Worm (Caenorhabditis elegans) whole organism, L1 larva: ENCODE measurements around the gene col-151.

ENCODE experiments used
- C16A3.4 ChIP-seq: fragments of 150-350 bp; optimal IDR thresholded peaks from 2 replicates; lab custom pipeline; 2014; ENCODE audit warnings: missing biosample characterization, missing genetic modification characterization
- blmp-1 ChIP-seq: fragments of 150-350 bp; optimal IDR thresholded peaks from 2 replicates; lab custom pipeline; 2014; ENCODE audit warnings: missing biosample characterization, missing genetic modification characterization
- dpl-1 ChIP-seq, 3 experiments: fragments of 150-350 bp in 2 of 3; sonication (generic microtip) in 1 of 3; optimal IDR thresholded peaks; 2 replicates each; lab custom pipeline; 2014 to 2017; ENCODE audit warnings: missing biosample characterization in 3 of 3, missing genetic modification characterization in 3 of 3, missing genetic modification reagents in 3 of 3
- mep-1 ChIP-seq: fragments of 150-350 bp; optimal IDR thresholded peaks from 2 replicates; lab custom pipeline; 2014; ENCODE audit warnings: missing biosample characterization, missing genetic modification characterization
- nhr-12 ChIP-seq: sonication (generic microtip); optimal IDR thresholded peaks from 2 replicates; lab custom pipeline; 2017; ENCODE audit warnings: missing biosample characterization, missing genetic modification characterization
- nhr-76 ChIP-seq: sonication (generic microtip); optimal IDR thresholded peaks from 2 replicates; lab custom pipeline; 2017; ENCODE audit warnings: missing biosample characterization, missing genetic modification characterization
- zag-1 ChIP-seq: fragments of 150-350 bp; optimal IDR thresholded peaks from 2 replicates; lab custom pipeline; 2014; ENCODE audit warnings: missing biosample characterization, missing genetic modification characterization

- no peak for TF ChIP-seq blmp-1
- TF ChIP-seq dpl-1 (GFP tag; optimal IDR thresholded peaks at IDR 0.05; lab: Kevin White, UChicago): no peak
- TF ChIP-seq C16A3.4 (tag; lab: Kevin White, UChicago): no peak
- TF ChIP-seq nhr-76 (tag; lab: Kevin White, UChicago): no peak
- TF ChIP-seq nhr-12 (tag; lab: Kevin White, UChicago): no peak
- TF ChIP-seq mep-1 (tag; lab: Kevin White, UChicago): no peak
- TF ChIP-seq zag-1 (tag; lab: Kevin White, UChicago): no peak
Observed at ce11 chrV:10388318-10388717, 6.7 kb downstream of the col-151 start, which contains the start of gene AC3.5.
